Fruit fly (Drosophila melanogaster): ENCODE measurements around the gene CG34012.

dm6 chr3L:11084557-11085231 lies 24.6 kb downstream of the CG34012 start:
- peak; percentile 87 for TF ChIP-seq dan (GFP tag; IDR thresholded peaks at IDR 0.05)
- peak; percentile 97 for TF ChIP-seq gcm (GFP tag; optimal IDR thresholded peaks at IDR 0.05)
- peak; percentile 90 for TF ChIP-seq her (GFP tag; optimal IDR thresholded peaks at IDR 0.05)
- peak; percentile 66 for TF ChIP-seq CG10543 (GFP tag; optimal IDR thresholded peaks at IDR 0.05)
- no peak for TF ChIP-seq Tbp (GFP tag; optimal IDR thresholded peaks at IDR 0.05)
- TF ChIP-seq slou (GFP tag; optimal IDR thresholded peaks at IDR 0.05), result peak; percentile 87
- TF ChIP-seq CG13624 (GFP tag; optimal IDR thresholded peaks at IDR 0.05), result peak; percentile 96
